Fruit fly (Drosophila melanogaster) whole organism, embryonic: ENCODE measurements around the gene CG44303.

Experiments used
- B-H1 ChIP-seq: fragments of 200-800 bp; sonication (Bioruptor generic); IDR thresholded peaks from 3 replicates; pipeline ENCODE4 v1.3.6; 2022; ENCODE audit warnings: missing biosample characterization, missing genetic modification characterization
- Bgb ChIP-seq: fragments of 200-800 bp; sonication (Bioruptor generic); IDR thresholded peaks from 2 replicates; pipeline ENCODE4 v1.3.6; 2022; ENCODE audit warnings: missing biosample characterization, missing genetic modification characterization; ENCODE audit not compliant: partially characterized antibody
- CG10274 ChIP-seq: fragments of 200-800 bp; sonication (Bioruptor generic); optimal IDR thresholded peaks from 3 replicates; lab custom pipeline; 2017; ENCODE audit warnings: missing biosample characterization, mild to moderate bottlenecking, missing genetic modification characterization
- CG11456 ChIP-seq: fragments of 200-800 bp; sonication (Bioruptor generic); IDR thresholded peaks from 3 replicates; pipeline ENCODE4 v1.3.6; 2022; ENCODE audit warnings: missing biosample characterization, missing genetic modification characterization
- CG12219 ChIP-seq: fragments of 200-800 bp; sonication (Bioruptor generic); optimal IDR thresholded peaks from 3 replicates; lab custom pipeline; 2018; ENCODE audit warnings: missing biosample characterization, mild to moderate bottlenecking, missing genetic modification characterization
- CG12942 ChIP-seq: fragments of 200-800 bp; sonication (Bioruptor generic); optimal IDR thresholded peaks from 3 replicates; lab custom pipeline; 2016; ENCODE audit warnings: missing biosample characterization, missing genetic modification characterization
- CG13775 ChIP-seq: fragments of 200-800 bp; sonication (Bioruptor generic); optimal IDR thresholded peaks from 3 replicates; lab custom pipeline; 2017; ENCODE audit warnings: missing biosample characterization, mild to moderate bottlenecking, missing genetic modification characterization
- CG15073 ChIP-seq: fragments of 200-800 bp; sonication (Bioruptor generic); optimal IDR thresholded peaks from 2 replicates; lab custom pipeline; 2016; ENCODE audit warnings: missing biosample characterization, missing genetic modification characterization
- CG15601 ChIP-seq: fragments of 200-800 bp; sonication (Bioruptor generic); optimal IDR thresholded peaks from 3 replicates; lab custom pipeline; 2019; ENCODE audit warnings: missing biosample characterization, mild to moderate bottlenecking, missing genetic modification characterization, moderate library complexity
- CG16863 ChIP-seq: fragments of 200-800 bp; sonication (Bioruptor generic); optimal IDR thresholded peaks from 3 replicates; lab custom pipeline; 2016; ENCODE audit warnings: missing biosample characterization, missing genetic modification characterization
- CG17385 ChIP-seq: fragments of 200-800 bp; sonication (Bioruptor generic); optimal IDR thresholded peaks from 3 replicates; lab custom pipeline; 2018; ENCODE audit warnings: missing biosample characterization, mild to moderate bottlenecking, missing genetic modification characterization
- CG18011 ChIP-seq: fragments of 200-800 bp; sonication (Bioruptor generic); optimal IDR thresholded peaks from 2 replicates; lab custom pipeline; 2017; ENCODE audit warnings: missing biosample characterization, missing genetic modification characterization, mild to moderate bottlenecking, moderate library complexity, missing genotype
- CG18262 ChIP-seq: fragments of 200-800 bp; optimal IDR thresholded peaks from 3 replicates; lab custom pipeline; 2019; ENCODE audit warnings: missing biosample characterization, mild to moderate bottlenecking, missing genetic modification characterization, moderate library complexity
- CG2712 ChIP-seq: fragments of 200-800 bp; optimal IDR thresholded peaks from 3 replicates; lab custom pipeline; 2019; ENCODE audit warnings: missing biosample characterization, mild to moderate bottlenecking, missing genetic modification characterization, moderate library complexity
- CG30403 ChIP-seq: fragments of 200-800 bp; sonication (Bioruptor generic); optimal IDR thresholded peaks from 3 replicates; lab custom pipeline; 2016; ENCODE audit warnings: missing biosample characterization, missing genetic modification characterization
- CG3065 ChIP-seq: fragments of 200-800 bp; sonication (Bioruptor generic); optimal IDR thresholded peaks from 2 replicates; lab custom pipeline; 2016; ENCODE audit warnings: missing biosample characterization, missing genetic modification characterization
- CG32772 ChIP-seq: fragments of 200-800 bp; sonication (Bioruptor generic); IDR thresholded peaks from 2 replicates; pipeline ENCODE4 v1.3.6; 2022; ENCODE audit warnings: missing biosample characterization, missing genetic modification characterization
- CG3995 ChIP-seq: fragments of 200-800 bp; sonication (Bioruptor generic); optimal IDR thresholded peaks from 3 replicates; lab custom pipeline; 2016; ENCODE audit warnings: missing biosample characterization, missing genetic modification characterization
- CG42726 ChIP-seq: fragments of 200-800 bp; sonication (Bioruptor generic); IDR thresholded peaks from 2 replicates; pipeline ENCODE4 v1.3.6; 2022; ENCODE audit warnings: missing biosample characterization, missing genetic modification characterization; ENCODE audit not compliant: partially characterized antibody
- CG4617 ChIP-seq: fragments of 200-800 bp; sonication (Bioruptor generic); optimal IDR thresholded peaks from 3 replicates; lab custom pipeline; 2016; ENCODE audit warnings: missing biosample characterization, missing genetic modification characterization, borderline replicate concordance
- CG6175 ChIP-seq: fragments of 200-800 bp; sonication (Bioruptor generic); IDR thresholded peaks from 3 replicates; pipeline ENCODE4 v1.3.6; 2022; ENCODE audit warnings: missing biosample characterization, missing genetic modification characterization
- CG7786 ChIP-seq: fragments of 200-800 bp; sonication (Bioruptor generic); optimal IDR thresholded peaks from 2 replicates; lab custom pipeline; 2016; ENCODE audit warnings: missing biosample characterization, missing genetic modification characterization
- CG8478 ChIP-seq: fragments of >200 bp; optimal IDR thresholded peaks from 2 replicates; lab custom pipeline; 2018
- CG8924 ChIP-seq: fragments of 200-800 bp; optimal IDR thresholded peaks from 3 replicates; lab custom pipeline; 2019; ENCODE audit warnings: missing biosample characterization, mild to moderate bottlenecking, missing genetic modification characterization, moderate library complexity
- D19A ChIP-seq: fragments of 200-800 bp; optimal IDR thresholded peaks from 3 replicates; lab custom pipeline; 2019; ENCODE audit warnings: missing biosample characterization, mild to moderate bottlenecking, missing genetic modification characterization, moderate library complexity
- Dfd ChIP-seq, 2 experiments: fragments of >200 bp; optimal IDR thresholded peaks; 2 replicates each; lab custom pipeline; 2017; ENCODE audit warnings: missing biosample characterization in 2 of 2, missing genetic modification characterization in 2 of 2
- Doc3 ChIP-seq: fragments of 200-800 bp; sonication (Bioruptor generic); IDR thresholded peaks from 3 replicates; pipeline ENCODE4 v1.3.6; 2022; ENCODE audit warnings: missing biosample characterization, missing genetic modification characterization; ENCODE audit not compliant: partially characterized antibody
- Drgx ChIP-seq: fragments of 200-800 bp; sonication (Bioruptor generic); IDR thresholded peaks from 2 replicates; pipeline ENCODE4 v1.3.6; 2022; ENCODE audit warnings: missing biosample characterization, missing genetic modification characterization
- E2f2 ChIP-seq: fragments of 200-800 bp; sonication (Bioruptor generic); IDR thresholded peaks from 2 replicates; pipeline ENCODE4 v1.3.6; 2022; ENCODE audit warnings: missing biosample characterization, missing genetic modification characterization
- HLHmδ ChIP-seq: fragments of 200-800 bp; sonication (Bioruptor generic); optimal IDR thresholded peaks from 2 replicates; lab custom pipeline; 2018; ENCODE audit warnings: missing biosample characterization, mild to moderate bottlenecking, missing genetic modification characterization, moderate library complexity
- Lpt ChIP-seq: fragments of >200 bp; optimal IDR thresholded peaks from 2 replicates; lab custom pipeline; 2018; ENCODE audit warnings: missing biosample characterization, missing genetic modification characterization
- MBD-R2 ChIP-seq: fragments of 200-800 bp; sonication (Bioruptor generic); IDR thresholded peaks from 2 replicates; pipeline ENCODE4 v1.3.6; 2022; ENCODE audit warnings: missing biosample characterization, missing genetic modification characterization
- Meics ChIP-seq: fragments of 200-800 bp; sonication (Bioruptor generic); optimal IDR thresholded peaks from 2 replicates; lab custom pipeline; 2017; ENCODE audit warnings: missing biosample characterization, mild to moderate bottlenecking, missing genetic modification characterization
- NK7.1 ChIP-seq: fragments of 200-800 bp; sonication (Bioruptor generic); optimal IDR thresholded peaks from 3 replicates; lab custom pipeline; 2016; ENCODE audit warnings: missing biosample characterization, missing genetic modification characterization
- Poxn ChIP-seq: fragments of 200-800 bp; sonication (Bioruptor generic); IDR thresholded peaks from 2 replicates; pipeline ENCODE4 v1.3.6; 2022; ENCODE audit warnings: missing biosample characterization, missing genetic modification characterization
- Rx ChIP-seq: fragments of 200-800 bp; sonication (Bioruptor generic); IDR thresholded peaks from 2 replicates; pipeline ENCODE4 v1.3.6; 2022; ENCODE audit warnings: missing biosample characterization, missing genetic modification characterization
- Sry-β ChIP-seq: fragments of 200-800 bp; sonication (Bioruptor generic); optimal IDR thresholded peaks from 2 replicates; lab custom pipeline; 2018; ENCODE audit warnings: missing biosample characterization, mild to moderate bottlenecking, missing genetic modification characterization, moderate library complexity
- amos ChIP-seq: fragments of 200-800 bp; sonication (Bioruptor generic); IDR thresholded peaks from 2 replicates; pipeline ENCODE4 v1.3.6; 2022; ENCODE audit warnings: missing biosample characterization, missing genetic modification characterization; ENCODE audit not compliant: partially characterized antibody
- aop ChIP-seq: fragments of 200-800 bp; sonication (Bioruptor generic); IDR thresholded peaks from 2 replicates; pipeline ENCODE4 v1.3.6; 2022; ENCODE audit warnings: missing biosample characterization, missing genetic modification characterization
- ap ChIP-seq: fragments of 200-800 bp; sonication (Bioruptor generic); IDR thresholded peaks from 2 replicates; pipeline ENCODE4 v1.3.6; 2022; ENCODE audit warnings: missing biosample characterization, missing genetic modification characterization
- cad ChIP-seq: fragments of >200 bp; optimal IDR thresholded peaks from 2 replicates; lab custom pipeline; 2017; ENCODE audit warnings: missing biosample characterization, missing genetic modification characterization
- chif ChIP-seq, 2 experiments: fragments of 200-800 bp; sonication (Bioruptor generic); optimal IDR thresholded peaks; 3 replicates each; lab custom pipeline; 2016; ENCODE audit warnings: missing biosample characterization in 2 of 2, missing genetic modification characterization in 2 of 2
- da ChIP-seq: fragments of 200-800 bp; sonication (Bioruptor generic); optimal IDR thresholded peaks from 2 replicates; lab custom pipeline; 2016; ENCODE audit warnings: missing biosample characterization, missing genetic modification characterization
- esg ChIP-seq: fragments of 200-800 bp; sonication (Bioruptor generic); conservative IDR thresholded peaks from 2 replicates; pipeline ENCODE4 v1.3.6; 2022; ENCODE audit warnings: missing biosample characterization, missing genetic modification characterization
- ewg ChIP-seq: fragments of 200-800 bp; sonication (Bioruptor generic); optimal IDR thresholded peaks from 3 replicates; lab custom pipeline; 2017; ENCODE audit warnings: mild to moderate bottlenecking, missing biosample characterization, missing genetic modification reagents, missing genetic modification characterization
- gcm2 ChIP-seq: fragments of 200-800 bp; sonication (Bioruptor generic); optimal IDR thresholded peaks from 2 replicates; lab custom pipeline; 2016; ENCODE audit warnings: missing biosample characterization, missing genetic modification characterization
- gem ChIP-seq: fragments of 200-800 bp; sonication (Bioruptor generic); optimal IDR thresholded peaks from 2 replicates; lab custom pipeline; 2019; ENCODE audit warnings: missing biosample characterization, mild to moderate bottlenecking, missing genetic modification characterization, moderate library complexity
- kah ChIP-seq: fragments of 200-800 bp; sonication (Bioruptor generic); optimal IDR thresholded peaks from 2 replicates; lab custom pipeline; 2018; ENCODE audit warnings: missing biosample characterization, mild to moderate bottlenecking, missing genetic modification characterization
- sens ChIP-seq: fragments of 200-800 bp; sonication (Bioruptor generic); peaks from one replicate; lab custom pipeline; 2016; ENCODE audit warnings: missing biosample characterization, missing genetic modification characterization
- sisA ChIP-seq: fragments of 200-800 bp; sonication (Bioruptor generic); IDR thresholded peaks from 2 replicates; pipeline ENCODE4 v1.3.6; 2022; ENCODE audit warnings: missing biosample characterization, missing genetic modification characterization
- unpg ChIP-seq: fragments of 200-800 bp; sonication (Bioruptor generic); optimal IDR thresholded peaks from 3 replicates; lab custom pipeline; 2018; ENCODE audit warnings: missing biosample characterization, mild to moderate bottlenecking, missing genetic modification characterization, moderate library complexity
- vfl ChIP-seq: fragments of 200-800 bp; sonication (Bioruptor generic); optimal IDR thresholded peaks from 2 replicates; lab custom pipeline; 2016; ENCODE audit warnings: missing biosample characterization, missing genetic modification characterization

CG44303 gene

DNA sequence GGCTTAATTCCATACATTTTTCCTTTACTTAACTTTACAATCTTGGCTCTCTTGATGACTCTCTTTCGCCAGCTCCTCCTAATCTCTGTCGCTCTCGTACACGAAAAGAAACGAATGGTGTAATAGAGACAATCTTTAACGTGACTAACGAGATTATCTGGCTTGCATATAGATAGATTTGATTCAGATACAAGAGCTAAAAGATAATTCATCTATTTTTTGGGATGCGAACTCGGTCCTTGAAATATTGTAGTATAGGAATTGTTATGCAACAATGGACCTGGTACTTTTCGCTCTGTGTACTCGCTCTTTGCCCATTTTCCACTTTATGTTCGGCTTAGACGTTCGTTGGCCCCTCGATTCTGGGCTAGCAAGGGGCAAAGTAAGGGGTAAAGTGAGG is 24.1 kb upstream of the CG44303 start (continued):
- TF ChIP-seq unpg: peak; percentile 83
- TF ChIP-seq kah: peak; percentile 30
- peak; percentile 82 for TF ChIP-seq CG8924
- no peak for TF ChIP-seq Poxn (GFP tag; lab: Robert Waterston, UW)
- no peak for TF ChIP-seq CG3995
- TF ChIP-seq CG11456 (GFP tag; lab: Robert Waterston, UW): no peak; the same call in 2 of the 3 replicates
- peak; percentile 54 for TF ChIP-seq gcm2 (GFP tag; lab: Kevin White, UChicago)
- peak; percentile 86 for TF ChIP-seq CG2712 (tag; lab: Kevin White, UChicago)
- TF ChIP-seq amos (GFP tag; lab: Robert Waterston, UW): no peak
- TF ChIP-seq NK7.1 (GFP tag; lab: Kevin White, UChicago): peak; percentile 61
- peak; percentile 88 for TF ChIP-seq gem
- peak; percentile 62 for TF ChIP-seq ewg (GFP tag; lab: Kevin White, UChicago)
- TF ChIP-seq CG12219 (GFP tag; lab: Kevin White, UChicago): peak; percentile 81
- TF ChIP-seq D19A (tag; lab: Kevin White, UChicago): peak; percentile 70
- TF ChIP-seq CG13775 (GFP tag; lab: Kevin White, UChicago): peak; percentile 65
- peak; percentile 69 for TF ChIP-seq CG17385
- peak; percentile 26 for TF ChIP-seq CG4617 (GFP tag; lab: Kevin White, UChicago)
- TF ChIP-seq HLHmδ (GFP tag; lab: Kevin White, UChicago): no peak
- TF ChIP-seq sisA (GFP tag; lab: Robert Waterston, UW): peak; percentile 71
- TF ChIP-seq Dfd (GFP tag; optimal IDR thresholded peaks at IDR 0.05; lab: Kevin White, UChicago): no peak
- peak; percentile 39; the same call in 1 of the 2 replicates for TF ChIP-seq Rx (GFP tag; lab: Robert Waterston, UW)
- TF ChIP-seq CG32772 (GFP tag; lab: Robert Waterston, UW): peak; percentile 75
- TF ChIP-seq CG6175 (GFP tag; lab: Robert Waterston, UW): no peak
- no peak for TF ChIP-seq CG42726 (GFP tag; lab: Robert Waterston, UW)
- TF ChIP-seq CG18011 (GFP tag; lab: Kevin White, UChicago): peak; percentile 16
- no peak for TF ChIP-seq aop
- TF ChIP-seq CG3065 (GFP tag; lab: Kevin White, UChicago): peak; percentile 28
- TF ChIP-seq Lpt (GFP tag; lab: Kevin White, UChicago): no peak
- peak; percentile 96 for TF ChIP-seq sens (GFP tag; lab: Kevin White, UChicago)
- TF ChIP-seq CG15601 (tag; lab: Kevin White, UChicago): peak; percentile 65
- peak; percentile 69 to 82 for TF ChIP-seq chif (GFP tag; optimal IDR thresholded peaks at IDR 0.05; lab: Kevin White, UChicago)
- peak; percentile 82 for TF ChIP-seq CG16863 (GFP tag; lab: Kevin White, UChicago)
- TF ChIP-seq esg (GFP tag; lab: Robert Waterston, UW): peak; percentile 64
- peak; percentile 4 for TF ChIP-seq CG15073 (GFP tag; lab: Kevin White, UChicago)
- peak; percentile 67 for TF ChIP-seq B-H1
- no peak for TF ChIP-seq CG8478
- no peak for TF ChIP-seq Bgb (GFP tag; lab: Robert Waterston, UW)
- peak; percentile 83 for TF ChIP-seq CG7786 (GFP tag; lab: Kevin White, UChicago)
- no peak for TF ChIP-seq Doc3 (GFP tag; lab: Robert Waterston, UW)
- peak; percentile 36; the same call in 1 of the 2 replicates for TF ChIP-seq MBD-R2
- no peak for TF ChIP-seq cad (GFP tag; lab: Kevin White, UChicago)
- TF ChIP-seq vfl (GFP tag; lab: Kevin White, UChicago): peak; percentile 49
- TF ChIP-seq Sry-β (GFP tag; lab: Kevin White, UChicago): no peak
- peak; percentile 83 for TF ChIP-seq CG18262 (tag; lab: Kevin White, UChicago)
- TF ChIP-seq E2f2 (GFP tag; lab: Robert Waterston, UW): peak; percentile 61
- TF ChIP-seq CG10274 (GFP tag; lab: Kevin White, UChicago): peak; percentile 34
- peak; percentile 49 for TF ChIP-seq CG12942 (GFP tag; lab: Kevin White, UChicago)
- TF ChIP-seq Meics (GFP tag; lab: Kevin White, UChicago): peak; percentile 81
- TF ChIP-seq Drgx (GFP tag; lab: Robert Waterston, UW): peak; percentile 92
- peak; percentile 80 for TF ChIP-seq CG30403 (GFP tag; lab: Kevin White, UChicago)
- TF ChIP-seq da (GFP tag; lab: Kevin White, UChicago): peak; percentile 42
- peak; percentile 59; the same call in 1 of the 2 replicates for TF ChIP-seq ap (GFP tag; lab: Robert Waterston, UW)
